Fruit fly (Drosophila melanogaster): ENCODE measurements around the gene ND-B14.5A.

DNA sequence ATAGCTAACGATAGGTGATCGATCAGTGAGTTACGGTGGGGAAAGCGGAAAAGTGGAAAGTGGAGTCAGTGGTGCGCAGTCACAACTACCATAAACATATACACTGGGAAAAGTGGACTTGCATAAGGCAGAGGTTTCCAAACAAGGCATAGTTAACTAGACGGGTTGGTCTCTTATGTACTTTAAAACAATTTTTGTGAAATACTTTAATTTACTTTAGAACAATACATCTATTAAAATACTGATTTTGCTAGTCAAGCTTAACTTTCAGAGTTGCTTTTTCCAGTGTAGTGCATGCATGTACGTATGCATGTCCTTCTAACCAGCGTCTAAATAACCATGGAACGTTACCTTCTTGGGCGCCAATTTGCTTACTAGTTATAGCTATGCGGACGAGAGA lies 47.6 kb downstream of the ND-B14.5A start:
- TF ChIP-seq CG10366 (GFP tag; IDR thresholded peaks at IDR 0.05) (no peak), bcd (GFP tag; optimal IDR thresholded peaks at IDR 0.05) (no peak), CG8089 (GFP tag; optimal IDR thresholded peaks at IDR 0.05) (no peak), HLHmδ (GFP tag; optimal IDR thresholded peaks at IDR 0.05) (no peak)
